Fruit fly (Drosophila melanogaster): Measurements from ENCODE around the gene CG7208.

Gene CG7208

dm6 chr3R:18171983-18172967 lies 13.2 kb downstream of the CG7208 start (continued):
- TF ChIP-seq sna (GFP tag; IDR thresholded peaks at IDR 0.05; ENCODE audit: partially characterized antibody) = no peak
- peak; percentile 93 for TF ChIP-seq CG18619 (GFP tag; optimal IDR thresholded peaks at IDR 0.05)
- TF ChIP-seq Dp (GFP tag; optimal IDR thresholded peaks at IDR 0.05) = peak; percentile 16
- TF ChIP-seq run (tag; optimal IDR thresholded peaks at IDR 0.05) = peak; percentile 88
- peak; percentile 86 for TF ChIP-seq trem (tag; optimal IDR thresholded peaks at IDR 0.05)
- TF ChIP-seq Sox102F (GFP tag; optimal IDR thresholded peaks at IDR 0.05) = peak; percentile 96
- TF ChIP-seq z (GFP tag; IDR thresholded peaks at IDR 0.05) = 0 out of 3 replicates have a peak, but pooled peaks have one; percentile 7
- TF ChIP-seq CG7745 (tag; optimal IDR thresholded peaks at IDR 0.05) = no peak
- peak; percentile 86 for TF ChIP-seq slou (GFP tag; optimal IDR thresholded peaks at IDR 0.05)
- TF ChIP-seq CG14050 (GFP tag; IDR thresholded peaks at IDR 0.05) = peak; percentile 81
- no peak for TF ChIP-seq CG2129 (GFP tag; IDR thresholded peaks at IDR 0.05; ENCODE audit: partially characterized antibody)
- peak; percentile 90 for TF ChIP-seq CG12744 (GFP tag; optimal IDR thresholded peaks at IDR 0.05)
- peak; percentile 86 for TF ChIP-seq E2f1 (GFP tag; IDR thresholded peaks at IDR 0.05)
- peak; percentile 90 for TF ChIP-seq slp2 (GFP tag; optimal IDR thresholded peaks at IDR 0.05)
- TF ChIP-seq CG7372 (GFP tag; IDR thresholded peaks at IDR 0.05) = peak; percentile 88
- peak; percentile 98 for TF ChIP-seq CG31441 (GFP tag; IDR thresholded peaks at IDR 0.05)
- TF ChIP-seq wek (GFP tag; optimal IDR thresholded peaks at IDR 0.05) = peak; percentile 60
- TF ChIP-seq Bgb (GFP tag; IDR thresholded peaks at IDR 0.05; ENCODE audit: partially characterized antibody) = no peak
- no peak for TF ChIP-seq bigmax (GFP tag; optimal IDR thresholded peaks at IDR 0.05)
- peak; percentile 89 for TF ChIP-seq scrt (GFP tag; optimal IDR thresholded peaks at IDR 0.05)
- peak; percentile 77 for TF ChIP-seq CG31224 (GFP tag; IDR thresholded peaks at IDR 0.05)
- TF ChIP-seq CG1603 (tag; optimal IDR thresholded peaks at IDR 0.05) = no peak
- peak; percentile 91 for TF ChIP-seq gsb-n (tag; optimal IDR thresholded peaks at IDR 0.05)
- TF ChIP-seq CG13287 (GFP tag; IDR thresholded peaks at IDR 0.05; ENCODE audit: partially characterized antibody) = no peak
- TF ChIP-seq NC2α (GFP tag; optimal IDR thresholded peaks at IDR 0.05) = peak; percentile 88
- peak; percentile 86 for TF ChIP-seq tap (tag; optimal IDR thresholded peaks at IDR 0.05)
- peak; percentile 92 for TF ChIP-seq HmgZ (tag; optimal IDR thresholded peaks at IDR 0.05)
- TF ChIP-seq HLH3B (GFP tag; IDR thresholded peaks at IDR 0.05) = peak; percentile 87
- TF ChIP-seq Lpt (GFP tag; optimal IDR thresholded peaks at IDR 0.05) = no peak
- TF ChIP-seq zf30C (GFP tag; optimal IDR thresholded peaks at IDR 0.05) = peak; percentile 95
- peak; percentile 65 for TF ChIP-seq GATAe (GFP tag; conservative IDR thresholded peaks at IDR 0.05)
- peak; percentile 86 for TF ChIP-seq twi (tag; optimal IDR thresholded peaks at IDR 0.05)
- peak; percentile 91 for TF ChIP-seq cwo (GFP tag; optimal IDR thresholded peaks at IDR 0.05)
- peak; percentile 83 for TF ChIP-seq CG6272 (GFP tag; IDR thresholded peaks at IDR 0.05)
- peak; percentile 92 for TF ChIP-seq HLH54F (GFP tag; optimal IDR thresholded peaks at IDR 0.05)
- peak in 1 of 2 experiments; percentile 62 for TF ChIP-seq crp (GFP tag; optimal IDR thresholded peaks at IDR 0.05)
- peak; percentile 55 for TF ChIP-seq p53 (GFP tag; optimal IDR thresholded peaks at IDR 0.05)
- peak; percentile 77 for TF ChIP-seq CG1024 (GFP tag; IDR thresholded peaks at IDR 0.05)
- peak; percentile 95 for TF ChIP-seq Hmr (GFP tag; optimal IDR thresholded peaks at IDR 0.05)
- TF ChIP-seq Antp (GFP tag; optimal IDR thresholded peaks at IDR 0.05) = peak; percentile 83
- TF ChIP-seq sob (GFP tag; IDR thresholded peaks at IDR 0.05) = peak; percentile 90
- peak; percentile 94 for TF ChIP-seq grau (tag; optimal IDR thresholded peaks at IDR 0.05)
- peak; percentile 80 for TF ChIP-seq CG34422 (GFP tag; IDR thresholded peaks at IDR 0.05)
- TF ChIP-seq bsh (GFP tag; optimal IDR thresholded peaks at IDR 0.05) = peak; percentile 85 to 96
- peak; percentile 92 for TF ChIP-seq zfh1 (GFP tag; IDR thresholded peaks at IDR 0.05)
- peak; percentile 87 for TF ChIP-seq CrebB (tag; optimal IDR thresholded peaks at IDR 0.05)
- TF ChIP-seq abd-A (tag; optimal IDR thresholded peaks at IDR 0.05) = no peak
- TF ChIP-seq CG10321 (GFP tag; IDR thresholded peaks at IDR 0.05) = peak; percentile 54; the same call in 1 of the 2 replicates
